Fruit fly (Drosophila melanogaster) whole organism, embryonic: Measurements from ENCODE around the gene CG3117.

Experiments used
- BEAF-32 ChIP-seq: fragments of 200-800 bp; sonication (Bioruptor generic); optimal IDR thresholded peaks from 3 replicates; lab custom pipeline; 2017; ENCODE audit warnings: missing biosample characterization, missing genetic modification characterization, mild to moderate bottlenecking, moderate library complexity, missing genetic modification reagents
- Bdp1 ChIP-seq: fragments of 200-800 bp; sonication (Bioruptor generic); optimal IDR thresholded peaks from 3 replicates; lab custom pipeline; 2016; ENCODE audit warnings: missing biosample characterization, missing genetic modification characterization
- BtbVII ChIP-seq: fragments of 200-800 bp; sonication (Bioruptor generic); optimal IDR thresholded peaks from 3 replicates; lab custom pipeline; 2017; ENCODE audit warnings: missing biosample characterization, mild to moderate bottlenecking, missing genetic modification characterization
- CG10959 ChIP-seq: fragments of 200-800 bp; sonication (Bioruptor generic); IDR thresholded peaks from 2 replicates; pipeline ENCODE4 v1.3.6; 2022; ENCODE audit warnings: missing biosample characterization, missing genetic modification characterization
- CG12744 ChIP-seq: fragments of 200-800 bp; sonication (Bioruptor generic); optimal IDR thresholded peaks from 2 replicates; lab custom pipeline; 2016; ENCODE audit warnings: missing biosample characterization, missing genetic modification characterization
- CG12942 ChIP-seq: fragments of 200-800 bp; sonication (Bioruptor generic); optimal IDR thresholded peaks from 3 replicates; lab custom pipeline; 2016; ENCODE audit warnings: missing biosample characterization, missing genetic modification characterization
- CG13894 ChIP-seq: fragments of 200-800 bp; sonication (Bioruptor generic); optimal IDR thresholded peaks from 3 replicates; lab custom pipeline; 2018; ENCODE audit warnings: missing biosample characterization, mild to moderate bottlenecking, missing genetic modification characterization, moderate library complexity
- CG14965 ChIP-seq: fragments of 200-800 bp; sonication (Bioruptor generic); optimal IDR thresholded peaks from 2 replicates; lab custom pipeline; 2016; ENCODE audit warnings: missing biosample characterization, missing genetic modification characterization, borderline replicate concordance
- CG1602 ChIP-seq: fragments of 200-800 bp; sonication (Bioruptor generic); optimal IDR thresholded peaks from 3 replicates; lab custom pipeline; 2016; ENCODE audit warnings: missing biosample characterization, missing genetic modification characterization
- CG17186 ChIP-seq: fragments of 200-800 bp; sonication (Bioruptor generic); optimal IDR thresholded peaks from 3 replicates; lab custom pipeline; 2017; ENCODE audit warnings: missing biosample characterization, missing genetic modification reagents, missing genetic modification characterization
- CG17802 ChIP-seq: fragments of 200-800 bp; sonication (Bioruptor generic); optimal IDR thresholded peaks from 2 replicates; lab custom pipeline; 2018; ENCODE audit warnings: missing biosample characterization, mild to moderate bottlenecking, missing genetic modification characterization, moderate library complexity
- CG3065 ChIP-seq: fragments of 200-800 bp; sonication (Bioruptor generic); optimal IDR thresholded peaks from 2 replicates; lab custom pipeline; 2016; ENCODE audit warnings: missing biosample characterization, missing genetic modification characterization
- CG31365 ChIP-seq: fragments of 200-800 bp; sonication (Bioruptor generic); optimal IDR thresholded peaks from 2 replicates; lab custom pipeline; 2018; ENCODE audit warnings: missing biosample characterization, mild to moderate bottlenecking, missing genetic modification characterization
- CG31388 ChIP-seq: fragments of 200-800 bp; sonication (Bioruptor generic); optimal IDR thresholded peaks from 2 replicates; lab custom pipeline; 2016; ENCODE audit warnings: missing biosample characterization, missing genetic modification characterization
- CG5180 ChIP-seq: fragments of 200-800 bp; sonication (Bioruptor generic); optimal IDR thresholded peaks from 3 replicates; lab custom pipeline; 2017; ENCODE audit warnings: missing biosample characterization, missing genetic modification characterization, mild to moderate bottlenecking, moderate library complexity, missing genetic modification reagents
- CG6683 ChIP-seq: fragments of 200-800 bp; sonication (Bioruptor generic); optimal IDR thresholded peaks from 2 replicates; lab custom pipeline; 2017; ENCODE audit warnings: missing biosample characterization, mild to moderate bottlenecking, missing genetic modification characterization, missing genetic modification reagents
- CG7372 ChIP-seq: fragments of 200-800 bp; sonication (Bioruptor generic); IDR thresholded peaks from 2 replicates; pipeline ENCODE4 v1.3.6; 2022; ENCODE audit warnings: missing biosample characterization, missing genetic modification characterization
- CG8924 ChIP-seq: fragments of 200-800 bp; optimal IDR thresholded peaks from 3 replicates; lab custom pipeline; 2019; ENCODE audit warnings: missing biosample characterization, mild to moderate bottlenecking, missing genetic modification characterization, moderate library complexity
- CG9727 ChIP-seq: fragments of 200-800 bp; sonication (Bioruptor generic); optimal IDR thresholded peaks from 3 replicates; lab custom pipeline; 2017; ENCODE audit warnings: missing biosample characterization, mild to moderate bottlenecking, missing genetic modification characterization
- CG9817 ChIP-seq: fragments of 200-800 bp; sonication (Bioruptor generic); optimal IDR thresholded peaks from 2 replicates; lab custom pipeline; 2018; ENCODE audit warnings: missing biosample characterization, mild to moderate bottlenecking, missing genetic modification characterization, moderate library complexity
- CG9932 ChIP-seq: fragments of 200-800 bp; sonication (Bioruptor generic); IDR thresholded peaks from 2 replicates; pipeline ENCODE4 v1.3.6; 2022; ENCODE audit warnings: missing biosample characterization, missing genetic modification characterization
- Deaf1 ChIP-seq: fragments of 200-800 bp; optimal IDR thresholded peaks from 3 replicates; lab custom pipeline; 2019; ENCODE audit warnings: missing biosample characterization, mild to moderate bottlenecking, missing genetic modification characterization, moderate library complexity
- Ets65A ChIP-seq: fragments of 200-800 bp; sonication (Bioruptor generic); peaks from one replicate; lab custom pipeline; 2016; ENCODE audit warnings: missing biosample characterization, missing genetic modification characterization
- Fer2 ChIP-seq: fragments of 200-800 bp; sonication (Bioruptor generic); optimal IDR thresholded peaks from 2 replicates; lab custom pipeline; 2018; ENCODE audit warnings: missing biosample characterization, mild to moderate bottlenecking, missing genetic modification characterization, moderate library complexity
- H15 ChIP-seq: fragments of 200-800 bp; sonication (Bioruptor generic); IDR thresholded peaks from 3 replicates; pipeline ENCODE4 v1.3.6; 2022; ENCODE audit warnings: missing biosample characterization, missing genetic modification characterization
- HLH3B ChIP-seq: fragments of 200-800 bp; sonication (Bioruptor generic); IDR thresholded peaks from 2 replicates; pipeline ENCODE4 v1.3.6; 2022; ENCODE audit warnings: missing biosample characterization, missing genetic modification characterization
- Hey ChIP-seq: fragments of 200-800 bp; sonication (Bioruptor generic); optimal IDR thresholded peaks from 3 replicates; lab custom pipeline; 2018; ENCODE audit warnings: missing biosample characterization, mild to moderate bottlenecking, missing genetic modification characterization
- MESR4 ChIP-seq: fragments of 200-800 bp; sonication (Bioruptor generic); optimal IDR thresholded peaks from 2 replicates; lab custom pipeline; 2018; ENCODE audit warnings: missing biosample characterization, mild to moderate bottlenecking, missing genetic modification characterization, moderate library complexity
- Poxn ChIP-seq: fragments of 200-800 bp; sonication (Bioruptor generic); IDR thresholded peaks from 2 replicates; pipeline ENCODE4 v1.3.6; 2022; ENCODE audit warnings: missing biosample characterization, missing genetic modification characterization
- abd-A ChIP-seq: fragments of 200-800 bp; sonication (Bioruptor generic); optimal IDR thresholded peaks from 3 replicates; lab custom pipeline; 2019; ENCODE audit warnings: missing biosample characterization, mild to moderate bottlenecking, missing genetic modification characterization, moderate library complexity
- ase ChIP-seq: fragments of 200-800 bp; sonication (Bioruptor generic); IDR thresholded peaks from 3 replicates; pipeline ENCODE4 v1.3.6; 2022; ENCODE audit warnings: missing biosample characterization, missing genetic modification characterization
- ash1 ChIP-seq: fragments of 200-800 bp; sonication (Bioruptor generic); optimal IDR thresholded peaks from 2 replicates; lab custom pipeline; 2018; ENCODE audit warnings: missing biosample characterization, mild to moderate bottlenecking, missing genetic modification characterization
- bsh ChIP-seq, 2 experiments: fragments of 200-800 bp; sonication (Bioruptor generic); optimal IDR thresholded peaks; 2 replicates each; lab custom pipeline; 2017 to 2018; ENCODE audit warnings: mild to moderate bottlenecking in 2 of 2, missing biosample characterization in 2 of 2, missing genetic modification characterization in 2 of 2, moderate library complexity in 1 of 2
- cg ChIP-seq: fragments of 200-800 bp; sonication (Bioruptor generic); optimal IDR thresholded peaks from 3 replicates; lab custom pipeline; 2019; ENCODE audit warnings: missing biosample characterization, mild to moderate bottlenecking, missing genetic modification characterization, moderate library complexity
- crp ChIP-seq, 2 experiments: fragments of 200-800 bp; sonication (Bioruptor generic); optimal IDR thresholded peaks; 2 replicates in 1 of 2; 3 replicates in 1 of 2; lab custom pipeline; 2017; ENCODE audit warnings: missing biosample characterization in 2 of 2, missing genetic modification characterization in 2 of 2, mild to moderate bottlenecking in 1 of 2, moderate library complexity in 1 of 2
- dimm ChIP-seq: fragments of 200-800 bp; sonication (Bioruptor generic); IDR thresholded peaks from 2 replicates; pipeline ENCODE4 v1.3.6; 2022; ENCODE audit warnings: missing biosample characterization, missing genetic modification characterization
- fd102C ChIP-seq: fragments of 200-800 bp; sonication (Bioruptor generic); optimal IDR thresholded peaks from 2 replicates; lab custom pipeline; 2018; ENCODE audit warnings: missing biosample characterization, mild to moderate bottlenecking, missing genetic modification characterization, moderate library complexity
- ham ChIP-seq: fragments of 200-800 bp; sonication (Bioruptor generic); IDR thresholded peaks from 2 replicates; pipeline ENCODE4 v1.3.6; 2022; ENCODE audit warnings: missing biosample characterization, missing genetic modification characterization
- lbe ChIP-seq: fragments of 200-800 bp; sonication (Bioruptor generic); optimal IDR thresholded peaks from 2 replicates; lab custom pipeline; 2016; ENCODE audit warnings: missing biosample characterization, mild to moderate bottlenecking, missing genetic modification characterization
- lmd ChIP-seq: fragments of 200-800 bp; sonication (Bioruptor generic); IDR thresholded peaks from 2 replicates; pipeline ENCODE4 v1.3.6; 2022; ENCODE audit warnings: missing biosample characterization, missing genetic modification characterization
- nom ChIP-seq: fragments of 200-800 bp; sonication (Bioruptor generic); optimal IDR thresholded peaks from 2 replicates; lab custom pipeline; 2017; ENCODE audit warnings: missing biosample characterization, missing genetic modification characterization, mild to moderate bottlenecking, moderate library complexity, missing genetic modification reagents
- p53 ChIP-seq: fragments of 200-800 bp; sonication (Bioruptor generic); optimal IDR thresholded peaks from 2 replicates; lab custom pipeline; 2016; ENCODE audit warnings: missing biosample characterization, missing genetic modification characterization
- peb ChIP-seq: fragments of 200-800 bp; sonication (Bioruptor generic); IDR thresholded peaks from 2 replicates; pipeline ENCODE4 v1.3.6; 2022; ENCODE audit warnings: missing biosample characterization, missing genetic modification characterization
- pros ChIP-seq: fragments of 200-800 bp; sonication (Bioruptor generic); optimal IDR thresholded peaks from 3 replicates; lab custom pipeline; 2019; ENCODE audit warnings: missing biosample characterization, mild to moderate bottlenecking, missing genetic modification characterization, moderate library complexity
- sens ChIP-seq: fragments of 200-800 bp; sonication (Bioruptor generic); peaks from one replicate; lab custom pipeline; 2016; ENCODE audit warnings: missing biosample characterization, missing genetic modification characterization
- sens-2 ChIP-seq: fragments of 200-800 bp; sonication (Bioruptor generic); IDR thresholded peaks from 2 replicates; pipeline ENCODE4 v1.3.6; 2022; ENCODE audit warnings: missing biosample characterization, missing genetic modification characterization
- toy ChIP-seq: fragments of 200-800 bp; sonication (Bioruptor generic); IDR thresholded peaks from 2 replicates; pipeline ENCODE4 v1.3.6; 2022; ENCODE audit warnings: missing biosample characterization, missing genetic modification characterization
- zf30C ChIP-seq: fragments of 200-800 bp; sonication (Bioruptor generic); optimal IDR thresholded peaks from 3 replicates; lab custom pipeline; 2018; ENCODE audit warnings: missing biosample characterization, mild to moderate bottlenecking, missing genetic modification characterization

The CG3117 gene

dm6 chr2L:2847112-2847682 is at the start of gene CG3117, which contains the start of gene CG2983:
CG3117 (minus strand) TSS chr2L:2847212.
CG2983 (plus strand) TSS chr2L:2847632.
- no peak for TF ChIP-seq CG17186 (GFP tag; lab: Kevin White, UChicago)
- TF ChIP-seq peb (GFP tag; lab: Robert Waterston, UW), result no peak
- TF ChIP-seq HLH3B (GFP tag; lab: Robert Waterston, UW), result no peak
- TF ChIP-seq CG17802 (tag; lab: Kevin White, UChicago), result no peak
- TF ChIP-seq zf30C (GFP tag; lab: Kevin White, UChicago), result no peak
- TF ChIP-seq CG14965 (GFP tag; lab: Kevin White, UChicago), result no peak
- no peak for TF ChIP-seq ase (GFP tag; lab: Robert Waterston, UW)
- no peak for TF ChIP-seq fd102C (GFP tag; lab: Kevin White, UChicago)
- no peak for TF ChIP-seq H15 (GFP tag; lab: Robert Waterston, UW)
- no peak for TF ChIP-seq CG6683
- TF ChIP-seq MESR4 (GFP tag; lab: Kevin White, UChicago), result no peak
- TF ChIP-seq ash1 (GFP tag; lab: Kevin White, UChicago), result no peak
- no peak for TF ChIP-seq Fer2 (tag; lab: Kevin White, UChicago)
- no peak for TF ChIP-seq CG9727 (GFP tag; lab: Kevin White, UChicago)
- no peak for TF ChIP-seq p53

- TF ChIP-seq sens (GFP tag; lab: Kevin White, UChicago) (peak; percentile 56), abd-A (tag; lab: Kevin White, UChicago) (peak; percentile 56), CG12942 (GFP tag; lab: Kevin White, UChicago) (no peak), Hey (tag; lab: Kevin White, UChicago) (peak; percentile 14), bsh (GFP tag; optimal IDR thresholded peaks at IDR 0.05; lab: Kevin White, UChicago) (no peak), Deaf1 (tag; lab: Kevin White, UChicago) (peak; percentile 13), pros (GFP tag; lab: Kevin White, UChicago) (peak; percentile 18)
Observed at dm6 chr2L:2894356-2894755, 47.3 kb upstream of the CG3117 start.

dm6 chr2L:2891200-2891599 is 44.2 kb upstream of the CG3117 start:
- TF ChIP-seq Ets65A (GFP tag; lab: Kevin White, UChicago) (no peak), lmd (no peak), crp (GFP tag; optimal IDR thresholded peaks at IDR 0.05; lab: Kevin White, UChicago) (no peak), toy (no peak), CG31365 (tag; lab: Kevin White, UChicago) (no peak), lbe (GFP tag; lab: Kevin White, UChicago) (no peak), Poxn (GFP tag; lab: Robert Waterston, UW) (no peak), CG3065 (GFP tag; lab: Kevin White, UChicago) (no peak), CG9932 (GFP tag; lab: Robert Waterston, UW) (no peak), CG5180 (GFP tag; lab: Kevin White, UChicago) (peak; percentile 60), dimm (GFP tag; lab: Robert Waterston, UW) (no peak), sens-2 (GFP tag; lab: Robert Waterston, UW) (no peak), p53 (no peak), BEAF-32 (no peak), CG13894 (tag; lab: Kevin White, UChicago) (peak; percentile 51), CG7372 (GFP tag; lab: Robert Waterston, UW) (no peak), ham (GFP tag; lab: Robert Waterston, UW) (no peak), CG31388 (GFP tag; lab: Kevin White, UChicago) (no peak), Bdp1 (GFP tag; lab: Kevin White, UChicago) (no peak), CG1602 (GFP tag; lab: Kevin White, UChicago) (no peak), pros (GFP tag; lab: Kevin White, UChicago) (no peak), CG10959 (GFP tag; lab: Robert Waterston, UW) (no peak), nom (GFP tag; lab: Kevin White, UChicago) (no peak), cg (peak; percentile 45), CG8924 (tag; lab: Kevin White, UChicago) (no peak), CG12744 (GFP tag; lab: Kevin White, UChicago) (no peak), CG9817 (tag; lab: Kevin White, UChicago) (no peak), BtbVII (no peak)
